Fruit fly (Drosophila melanogaster) whole organism, embryonic: ENCODE results near the gene Trm1.

Experiments used
- Adf1 ChIP-seq: fragments of 200-800 bp; sonication (Bioruptor generic); IDR thresholded peaks from 2 replicates; pipeline ENCODE4 v1.3.6; 2022; ENCODE audit warnings: missing biosample characterization, missing genetic modification characterization
- Antp ChIP-seq: fragments of 200-800 bp; sonication (Bioruptor generic); optimal IDR thresholded peaks from 3 replicates; lab custom pipeline; 2016; ENCODE audit warnings: missing biosample characterization, missing genetic modification characterization
- CG10462 ChIP-seq: fragments of 200-800 bp; sonication (Bioruptor generic); optimal IDR thresholded peaks from 2 replicates; lab custom pipeline; 2016; ENCODE audit warnings: missing biosample characterization, missing genetic modification characterization
- CG11695 ChIP-seq: fragments of 200-800 bp; sonication (Bioruptor generic); IDR thresholded peaks from 3 replicates; pipeline ENCODE4 v1.3.6; 2022; ENCODE audit warnings: missing biosample characterization, missing genetic modification characterization
- CG15696 ChIP-seq: fragments of 200-800 bp; sonication (Bioruptor generic); optimal IDR thresholded peaks from 2 replicates; lab custom pipeline; 2019; ENCODE audit warnings: missing biosample characterization, mild to moderate bottlenecking, missing genetic modification characterization, moderate library complexity
- CG18011 ChIP-seq: fragments of 200-800 bp; sonication (Bioruptor generic); optimal IDR thresholded peaks from 2 replicates; lab custom pipeline; 2017; ENCODE audit warnings: missing biosample characterization, missing genetic modification characterization, mild to moderate bottlenecking, moderate library complexity, missing genotype
- CG18599 ChIP-seq: fragments of 200-800 bp; sonication (Bioruptor generic); optimal IDR thresholded peaks from 3 replicates; lab custom pipeline; 2017; ENCODE audit warnings: missing biosample characterization, missing genetic modification characterization, mild to moderate bottlenecking, moderate library complexity, missing genetic modification reagents
- CG2202 ChIP-seq: fragments of 200-800 bp; sonication (Bioruptor generic); optimal IDR thresholded peaks from 2 replicates; lab custom pipeline; 2018; ENCODE audit warnings: missing biosample characterization, mild to moderate bottlenecking, missing genetic modification characterization
- CG4617 ChIP-seq: fragments of 200-800 bp; sonication (Bioruptor generic); optimal IDR thresholded peaks from 3 replicates; lab custom pipeline; 2016; ENCODE audit warnings: missing biosample characterization, missing genetic modification characterization, borderline replicate concordance
- CG7745 ChIP-seq: fragments of 200-800 bp; sonication (Bioruptor generic); optimal IDR thresholded peaks from 2 replicates; lab custom pipeline; 2018; ENCODE audit warnings: missing biosample characterization, mild to moderate bottlenecking, missing genetic modification characterization, moderate library complexity
- CG7963 ChIP-seq: fragments of 200-800 bp; sonication (Bioruptor generic); IDR thresholded peaks from 3 replicates; pipeline ENCODE4 v1.3.6; 2022; ENCODE audit warnings: missing biosample characterization, missing genetic modification characterization; ENCODE audit not compliant: partially characterized antibody
- CkIIα-i1 ChIP-seq: fragments of 200-800 bp; sonication (Bioruptor generic); IDR thresholded peaks from 2 replicates; pipeline ENCODE4 v1.3.6; 2022; ENCODE audit warnings: missing biosample characterization, missing genetic modification characterization
- D19B ChIP-seq: fragments of 200-800 bp; sonication (Bioruptor generic); optimal IDR thresholded peaks from 2 replicates; lab custom pipeline; 2017; ENCODE audit warnings: missing biosample characterization, mild to moderate bottlenecking, missing genetic modification characterization
- Deaf1 ChIP-seq: fragments of 200-800 bp; optimal IDR thresholded peaks from 3 replicates; lab custom pipeline; 2019; ENCODE audit warnings: missing biosample characterization, mild to moderate bottlenecking, missing genetic modification characterization, moderate library complexity
- Dll ChIP-seq: fragments of 200-800 bp; sonication (Bioruptor generic); IDR thresholded peaks from 4 replicates; pipeline ENCODE4 v1.3.6; 2022; ENCODE audit warnings: missing biosample characterization, missing genetic modification characterization; ENCODE audit not compliant: partially characterized antibody
- E2f2 ChIP-seq: fragments of 200-800 bp; sonication (Bioruptor generic); IDR thresholded peaks from 2 replicates; pipeline ENCODE4 v1.3.6; 2022; ENCODE audit warnings: missing biosample characterization, missing genetic modification characterization
- Eip74EF ChIP-seq, 2 experiments: fragments of 200-800 bp in 1 of 2; fragments of >200 bp in 1 of 2; sonication (Bioruptor generic) in 1 of 2; optimal IDR thresholded peaks; 2 replicates each; lab custom pipeline; 2017 to 2019; ENCODE audit warnings: missing biosample characterization in 2 of 2, missing genetic modification characterization in 2 of 2, mild to moderate bottlenecking in 1 of 2, moderate library complexity in 1 of 2
- Fer2 ChIP-seq: fragments of 200-800 bp; sonication (Bioruptor generic); optimal IDR thresholded peaks from 2 replicates; lab custom pipeline; 2018; ENCODE audit warnings: missing biosample characterization, mild to moderate bottlenecking, missing genetic modification characterization, moderate library complexity
- Fer3 ChIP-seq: fragments of 200-800 bp; sonication (Bioruptor generic); optimal IDR thresholded peaks from 2 replicates; lab custom pipeline; 2018; ENCODE audit warnings: missing biosample characterization, mild to moderate bottlenecking, missing genetic modification characterization, moderate library complexity
- Neu2 ChIP-seq: fragments of 200-800 bp; sonication (Bioruptor generic); optimal IDR thresholded peaks from 3 replicates; lab custom pipeline; 2016; ENCODE audit warnings: missing biosample characterization, missing genetic modification characterization, borderline replicate concordance
- Ravus ChIP-seq: fragments of 200-800 bp; sonication (Bioruptor generic); IDR thresholded peaks from 2 replicates; pipeline ENCODE4 v1.3.6; 2022; ENCODE audit warnings: missing biosample characterization, missing genetic modification characterization
- Rfx ChIP-seq: fragments of 200-800 bp; sonication (Bioruptor generic); IDR thresholded peaks from 2 replicates; pipeline ENCODE4 v1.3.6; 2022; ENCODE audit warnings: missing biosample characterization, missing genetic modification characterization
- Trl ChIP-seq, 3 experiments: fragments of >200 bp in 2 of 3; fragments of 200-800 bp in 1 of 3; sonication (Bioruptor generic) in 1 of 3; optimal IDR thresholded peaks; 2 replicates in 1 of 3; 3 replicates in 2 of 3; lab custom pipeline; 2016 to 2017; ENCODE audit warnings: missing biosample characterization in 1 of 3, missing genetic modification characterization in 1 of 3
- Xrp1 ChIP-seq: fragments of 200-800 bp; sonication (Bioruptor generic); IDR thresholded peaks from 2 replicates; pipeline ENCODE4 v1.3.6; 2022; ENCODE audit warnings: missing biosample characterization, missing genetic modification characterization
- ato ChIP-seq: fragments of 200-800 bp; sonication (Bioruptor generic); IDR thresholded peaks from 2 replicates; pipeline ENCODE4 v1.3.6; 2022; ENCODE audit warnings: missing biosample characterization, missing genetic modification characterization; ENCODE audit not compliant: partially characterized antibody
- chif ChIP-seq, 2 experiments: fragments of 200-800 bp; sonication (Bioruptor generic); optimal IDR thresholded peaks; 3 replicates each; lab custom pipeline; 2016; ENCODE audit warnings: missing biosample characterization in 2 of 2, missing genetic modification characterization in 2 of 2
- croc ChIP-seq: fragments of 200-800 bp; sonication (Bioruptor generic); conservative IDR thresholded peaks from 3 replicates; pipeline ENCODE4 v1.3.6; 2022; ENCODE audit warnings: missing biosample characterization, missing genetic modification characterization
- exex ChIP-seq: fragments of 200-800 bp; sonication (Bioruptor generic); optimal IDR thresholded peaks from 4 replicates; lab custom pipeline; 2018; ENCODE audit warnings: missing biosample characterization, mild to moderate bottlenecking, missing genetic modification characterization, moderate library complexity
- gro ChIP-seq: fragments of 200-800 bp; sonication (Bioruptor generic); optimal IDR thresholded peaks from 2 replicates; lab custom pipeline; 2016; ENCODE audit warnings: missing biosample characterization, missing genetic modification characterization
- her ChIP-seq: fragments of 200-800 bp; sonication (Bioruptor generic); optimal IDR thresholded peaks from 2 replicates; lab custom pipeline; 2016; ENCODE audit warnings: missing biosample characterization, missing genetic modification characterization
- kay ChIP-seq: fragments of 200-800 bp; sonication (Bioruptor generic); optimal IDR thresholded peaks from 2 replicates; lab custom pipeline; 2016; ENCODE audit warnings: missing biosample characterization, missing genetic modification characterization
- knrl ChIP-seq: fragments of 200-800 bp; sonication (Bioruptor generic); IDR thresholded peaks from 3 replicates; pipeline ENCODE4 v1.3.6; 2022; ENCODE audit warnings: missing biosample characterization, missing genetic modification characterization; ENCODE audit not compliant: partially characterized antibody
- mirr ChIP-seq: fragments of 200-800 bp; sonication (Bioruptor generic); optimal IDR thresholded peaks from 3 replicates; lab custom pipeline; 2018; ENCODE audit warnings: missing biosample characterization, mild to moderate bottlenecking, missing genetic modification characterization
- org-1 ChIP-seq: fragments of 200-800 bp; sonication (Bioruptor generic); optimal IDR thresholded peaks from 2 replicates; lab custom pipeline; 2017; ENCODE audit warnings: missing biosample characterization, missing genetic modification characterization
- pros ChIP-seq: fragments of 200-800 bp; sonication (Bioruptor generic); optimal IDR thresholded peaks from 3 replicates; lab custom pipeline; 2019; ENCODE audit warnings: missing biosample characterization, mild to moderate bottlenecking, missing genetic modification characterization, moderate library complexity
- ranshi ChIP-seq: fragments of 200-800 bp; sonication (Bioruptor generic); IDR thresholded peaks from 2 replicates; pipeline ENCODE4 v1.3.6; 2022; ENCODE audit warnings: missing biosample characterization, missing genetic modification characterization
- repo ChIP-seq: fragments of 200-800 bp; sonication (Bioruptor generic); optimal IDR thresholded peaks from 2 replicates; lab custom pipeline; 2016; ENCODE audit warnings: missing biosample characterization, missing genetic modification characterization
- scrt ChIP-seq: fragments of 200-800 bp; sonication (Bioruptor generic); optimal IDR thresholded peaks from 2 replicates; lab custom pipeline; 2018; ENCODE audit warnings: missing biosample characterization, mild to moderate bottlenecking, missing genetic modification characterization, moderate library complexity
- seq ChIP-seq: fragments of 200-800 bp; sonication (Bioruptor generic); IDR thresholded peaks from 2 replicates; pipeline ENCODE4 v1.3.6; 2022; ENCODE audit warnings: missing biosample characterization, missing genetic modification characterization
- sima ChIP-seq: fragments of 200-800 bp; sonication (Bioruptor generic); optimal IDR thresholded peaks from 2 replicates; lab custom pipeline; 2016; ENCODE audit warnings: missing biosample characterization, missing genetic modification characterization
- so ChIP-seq: fragments of 200-800 bp; sonication (Bioruptor generic); IDR thresholded peaks from 3 replicates; pipeline ENCODE4 v1.3.6; 2022; ENCODE audit warnings: missing biosample characterization, missing genetic modification characterization
- sr ChIP-seq: fragments of 200-800 bp; sonication (Bioruptor generic); IDR thresholded peaks from 3 replicates; pipeline ENCODE4 v1.3.6; 2022; ENCODE audit warnings: missing biosample characterization, missing genetic modification characterization
- sug ChIP-seq: fragments of 200-800 bp; optimal IDR thresholded peaks from 2 replicates; lab custom pipeline; 2019; ENCODE audit warnings: missing biosample characterization, mild to moderate bottlenecking, missing genetic modification characterization, moderate library complexity
- vvl ChIP-seq: fragments of 200-800 bp; sonication (Bioruptor generic); IDR thresholded peaks from 2 replicates; pipeline ENCODE4 v1.3.6; 2022; ENCODE audit warnings: missing biosample characterization, missing genetic modification characterization
- wek ChIP-seq: fragments of 200-800 bp; sonication (Bioruptor generic); optimal IDR thresholded peaks from 3 replicates; lab custom pipeline; 2018; ENCODE audit warnings: missing biosample characterization, mild to moderate bottlenecking, missing genetic modification characterization, moderate library complexity
- yki ChIP-seq: fragments of >200 bp; optimal IDR thresholded peaks from 3 replicates; lab custom pipeline; 2018

The Trm1 gene

DNA sequence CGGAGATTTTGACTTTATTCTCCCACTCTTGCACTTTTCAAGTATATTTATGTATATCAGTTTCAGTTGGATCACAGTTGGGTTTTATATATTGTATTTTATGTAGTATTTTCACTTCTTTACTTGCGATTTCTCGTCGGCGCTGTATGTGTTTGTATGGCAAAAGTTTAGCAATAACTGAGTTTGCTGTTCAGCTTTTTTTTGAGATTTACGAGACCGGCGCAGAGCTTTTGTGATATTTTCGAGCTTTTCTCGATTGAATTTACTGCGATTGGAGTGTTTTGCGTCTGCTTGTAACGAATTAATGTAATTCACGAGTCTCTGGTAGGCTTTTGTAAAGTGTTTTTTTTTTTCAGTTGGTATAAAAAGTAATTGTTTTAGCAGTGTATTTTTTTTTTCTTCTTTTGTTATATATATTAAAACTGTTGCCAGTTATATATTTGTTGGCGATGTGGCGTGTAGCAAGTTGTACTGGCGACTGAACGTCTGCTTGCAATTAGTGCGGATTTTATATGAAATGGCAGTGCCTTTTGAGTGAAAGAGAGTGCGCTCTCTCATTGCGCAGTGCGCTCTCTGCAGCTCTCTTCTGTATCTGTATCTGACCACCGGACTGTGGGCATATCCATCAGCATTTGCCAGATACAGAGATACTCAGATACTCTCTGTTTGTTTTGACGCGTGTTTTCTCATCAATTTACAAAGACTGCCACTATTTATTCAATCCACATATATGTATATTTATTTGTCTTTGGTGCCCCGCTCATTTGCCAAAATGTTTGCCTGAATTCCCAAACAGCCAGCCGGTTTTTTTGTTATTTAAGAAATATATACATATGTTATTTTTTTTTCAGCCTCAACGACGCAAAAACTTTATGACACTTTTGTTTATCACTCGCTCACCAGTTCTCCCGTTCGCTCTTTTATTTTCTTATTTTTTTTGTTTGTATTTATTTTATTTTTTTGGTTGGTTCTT lies 33.2 kb downstream of the Trm1 start (continued):
- TF ChIP-seq CG15696 (tag; lab: Kevin White, UChicago) (peak; percentile 78), Fer3 (tag; lab: Kevin White, UChicago) (peak; percentile 74), scrt (GFP tag; lab: Kevin White, UChicago) (peak; percentile 74), Neu2 (GFP tag; lab: Kevin White, UChicago) (no peak), chif (GFP tag; optimal IDR thresholded peaks at IDR 0.05; lab: Kevin White, UChicago) (peak in 1 of 2 experiments; percentile 8), CG18599 (GFP tag; lab: Kevin White, UChicago) (peak; percentile 87), CG7963 (GFP tag; lab: Robert Waterston, UW) (0 out of 3 replicates have a peak, but pooled peaks have one; percentile 33), repo (GFP tag; lab: Kevin White, UChicago) (no peak), Adf1 (peak; percentile 35; the same call in 1 of the 2 replicates), ranshi (GFP tag; lab: Robert Waterston, UW) (peak; percentile 46; the same call in 1 of the 2 replicates), so (peak; percentile 82; the same call in 2 of the 3 replicates), pros (GFP tag; lab: Kevin White, UChicago) (peak; percentile 74), mirr (peak; percentile 96), vvl (peak; percentile 68; the same call in 1 of the 2 replicates), Deaf1 (tag; lab: Kevin White, UChicago) (peak; percentile 21), ato (GFP tag; lab: Robert Waterston, UW) (peak; percentile 39; the same call in 1 of the 2 replicates), Trl (optimal IDR thresholded peaks at IDR 0.05; lab: Kevin White, UChicago) (peak; percentile 99), Trl (GFP tag; optimal IDR thresholded peaks at IDR 0.05; lab: Kevin White, UChicago) (peak; percentile 70), sug (peak; percentile 75), Rfx (GFP tag; lab: Robert Waterston, UW) (peak; percentile 62; the same call in 1 of the 2 replicates), CG4617 (no peak), org-1 (peak; percentile 67), exex (tag; lab: Kevin White, UChicago) (peak; percentile 51), CG10462 (peak; percentile 25), Dll (GFP tag; lab: Robert Waterston, UW) (0 out of 4 replicates have a peak, but pooled peaks have one; percentile 43), Ravus (no peak), CG18011 (GFP tag; lab: Kevin White, UChicago) (peak; percentile 88), Antp (GFP tag; lab: Kevin White, UChicago) (no peak), Fer2 (tag; lab: Kevin White, UChicago) (peak; percentile 51), E2f2 (GFP tag; lab: Robert Waterston, UW) (no peak; the same call in 1 of the 2 replicates), Xrp1 (peak; percentile 63), seq (GFP tag; lab: Robert Waterston, UW) (peak; percentile 71; the same call in 1 of the 2 replicates), sima (GFP tag; lab: Kevin White, UChicago) (no peak), her (GFP tag; lab: Kevin White, UChicago) (peak; percentile 3), Eip74EF (GFP tag; optimal IDR thresholded peaks at IDR 0.05; lab: Kevin White, UChicago) (peak in 1 of 2 experiments; percentile 59), knrl (no peak), croc (no peak), CG2202 (tag; lab: Kevin White, UChicago) (peak; percentile 22), D19B (GFP tag; lab: Kevin White, UChicago) (peak; percentile 12), gro (GFP tag; lab: Kevin White, UChicago) (peak; percentile 47), wek (GFP tag; lab: Kevin White, UChicago) (peak; percentile 86), kay (GFP tag; lab: Kevin White, UChicago) (peak; percentile 36), yki (lab: Kevin White, UChicago) (peak; percentile 99), sr (GFP tag; lab: Robert Waterston, UW) (peak; percentile 18; the same call in 2 of the 3 replicates), CkIIα-i1 (no peak), CG11695 (GFP tag; lab: Robert Waterston, UW) (peak; percentile 46; the same call in 1 of the 3 replicates), CG7745 (tag; lab: Kevin White, UChicago) (peak; percentile 15)
